Fruit fly (Drosophila melanogaster): ENCODE results near the gene xit.

xit gene

DNA sequence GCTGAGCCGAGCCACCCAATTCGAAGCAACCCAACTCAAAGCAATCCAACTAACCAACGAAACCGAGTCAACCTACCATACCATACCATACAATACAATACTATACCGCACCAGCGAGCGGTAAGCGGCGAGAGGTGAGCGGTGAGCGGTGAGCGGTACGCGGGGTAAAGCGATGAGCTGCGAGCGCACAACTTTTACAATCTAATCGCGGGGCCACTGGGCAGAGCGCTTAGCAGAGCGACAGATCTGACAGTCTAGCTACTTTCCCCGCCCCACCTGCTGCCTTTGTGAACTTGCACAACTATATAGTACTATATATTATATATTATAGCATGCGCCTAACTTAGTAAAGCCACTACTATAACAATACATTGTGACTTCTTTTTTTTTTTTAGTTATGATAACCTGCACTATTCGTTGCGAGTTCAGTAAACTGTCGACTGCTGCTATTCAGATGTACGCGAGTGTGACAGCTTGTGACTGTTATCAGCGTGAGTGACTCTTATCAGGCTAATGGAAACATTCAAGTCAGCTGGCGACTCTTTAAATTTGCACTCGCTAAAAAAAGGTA is 20.0 kb upstream of the xit start (continued):
- TF ChIP-seq eve (GFP tag; optimal IDR thresholded peaks at IDR 0.05) = peak in 1 of 2 experiments; percentile 15
- TF ChIP-seq dimm (GFP tag; IDR thresholded peaks at IDR 0.05) = no peak
- peak; percentile 20 for TF ChIP-seq B-H2 (GFP tag; optimal IDR thresholded peaks at IDR 0.05)
- TF ChIP-seq caup (GFP tag; optimal IDR thresholded peaks at IDR 0.05; ENCODE audit: severe bottlenecking) = peak; percentile 7
- TF ChIP-seq CG17186 (GFP tag; optimal IDR thresholded peaks at IDR 0.05) = no peak
- no peak for TF ChIP-seq ara (GFP tag; IDR thresholded peaks at IDR 0.05)
- TF ChIP-seq CG30020 (tag; optimal IDR thresholded peaks at IDR 0.05) = no peak
- TF ChIP-seq Hr39 (optimal IDR thresholded peaks at IDR 0.05) = no peak
- TF ChIP-seq mam (GFP tag; optimal IDR thresholded peaks at IDR 0.05) = no peak
- TF ChIP-seq CG18764 (GFP tag; optimal IDR thresholded peaks at IDR 0.05) = no peak
- peak; percentile 60 for TF ChIP-seq Meics (GFP tag; optimal IDR thresholded peaks at IDR 0.05)
- TF ChIP-seq kay (GFP tag; optimal IDR thresholded peaks at IDR 0.05) = peak; percentile 6
- peak; percentile 37 for TF ChIP-seq CG3281 (GFP tag; optimal IDR thresholded peaks at IDR 0.05)
- TF ChIP-seq CG10209 (GFP tag; optimal IDR thresholded peaks at IDR 0.05) = peak; percentile 45
- peak; percentile 29 for TF ChIP-seq Dek (tag; optimal IDR thresholded peaks at IDR 0.05)
- TF ChIP-seq NC2α (GFP tag; optimal IDR thresholded peaks at IDR 0.05) = no peak
- no peak for TF ChIP-seq CkIIα-i1 (GFP tag; IDR thresholded peaks at IDR 0.05)
- TF ChIP-seq trem (tag; optimal IDR thresholded peaks at IDR 0.05) = no peak
- TF ChIP-seq CG6683 (GFP tag; optimal IDR thresholded peaks at IDR 0.05) = peak; percentile 24
- peak; percentile 25 for TF ChIP-seq CG15269 (tag; optimal IDR thresholded peaks at IDR 0.05)
- no peak for TF ChIP-seq slou (GFP tag; optimal IDR thresholded peaks at IDR 0.05)
- no peak; the same call in 1 of the 2 replicates for TF ChIP-seq CG10366 (GFP tag; IDR thresholded peaks at IDR 0.05)
- TF ChIP-seq cas (GFP tag; IDR thresholded peaks at IDR 0.05) = 0 out of 2 replicates have a peak, but pooled peaks have one; percentile 44
- no peak for TF ChIP-seq Myb (GFP tag; optimal IDR thresholded peaks at IDR 0.05)
- TF ChIP-seq gfzf (GFP tag; optimal IDR thresholded peaks at IDR 0.05) = no peak
- no peak for TF ChIP-seq sna (GFP tag; IDR thresholded peaks at IDR 0.05; ENCODE audit: partially characterized antibody)
- TF ChIP-seq CG8089 (GFP tag; optimal IDR thresholded peaks at IDR 0.05) = no peak
- peak; percentile 14 for TF ChIP-seq CG30431 (GFP tag; optimal IDR thresholded peaks at IDR 0.05)
- peak; percentile 4 for TF ChIP-seq CG14710 (tag; optimal IDR thresholded peaks at IDR 0.05)
- TF ChIP-seq CG8359 (GFP tag; optimal IDR thresholded peaks at IDR 0.05; ENCODE audit: borderline replicate concordance) = no peak
- peak; percentile 23; the same call in 1 of the 2 replicates for TF ChIP-seq CG14441 (GFP tag; IDR thresholded peaks at IDR 0.05)
- no peak for TF ChIP-seq Doc3 (GFP tag; IDR thresholded peaks at IDR 0.05; ENCODE audit: partially characterized antibody)
- no peak for TF ChIP-seq sqz (GFP tag; optimal IDR thresholded peaks at IDR 0.05)
- no peak for TF ChIP-seq cato (GFP tag; optimal IDR thresholded peaks at IDR 0.05; ENCODE audit: borderline replicate concordance)
- TF ChIP-seq nmo (GFP tag; optimal IDR thresholded peaks at IDR 0.05) = peak; percentile 24
- TF ChIP-seq CG15696 (tag; optimal IDR thresholded peaks at IDR 0.05) = no peak
- peak; percentile 62 for TF ChIP-seq lab (GFP tag; optimal IDR thresholded peaks at IDR 0.05)
- TF ChIP-seq CG10321 (GFP tag; IDR thresholded peaks at IDR 0.05) = no peak
- no peak for TF ChIP-seq Dad (GFP tag; optimal IDR thresholded peaks at IDR 0.05)
- TF ChIP-seq Dfd (GFP tag; optimal IDR thresholded peaks at IDR 0.05) = no peak
- TF ChIP-seq CG7963 (GFP tag; IDR thresholded peaks at IDR 0.05; ENCODE audit: partially characterized antibody) = no peak
- no peak for TF ChIP-seq CG9797 (GFP tag; optimal IDR thresholded peaks at IDR 0.05)
- TF ChIP-seq pum (GFP tag; optimal IDR thresholded peaks at IDR 0.05) = no peak
- TF ChIP-seq Nf-YB (GFP tag; optimal IDR thresholded peaks at IDR 0.05) = no peak
- no peak for TF ChIP-seq CG11456 (GFP tag; IDR thresholded peaks at IDR 0.05)
- peak; percentile 56 for TF ChIP-seq CG12659 (GFP tag; optimal IDR thresholded peaks at IDR 0.05)
- no peak for TF ChIP-seq Sin3A (optimal IDR thresholded peaks at IDR 0.05)
- 0 out of 3 replicates have a peak, but pooled peaks have one; percentile 6 for TF ChIP-seq CG11695 (GFP tag; IDR thresholded peaks at IDR 0.05)
- TF ChIP-seq Bdp1 (GFP tag; optimal IDR thresholded peaks at IDR 0.05) = no peak
- no peak for TF ChIP-seq pros (GFP tag; optimal IDR thresholded peaks at IDR 0.05)
